Worm (Caenorhabditis elegans) whole organism, late embryonic: ENCODE results near the gene hpo-15.

Experiments
- ama-1 ChIP-seq: fragments of 150-350 bp; optimal IDR thresholded peaks from 2 replicates; lab custom pipeline; 2014
- ceh-48 ChIP-seq: sonication (generic microtip); optimal IDR thresholded peaks from 2 replicates; lab custom pipeline; 2016; ENCODE audit warnings: missing genetic modification characterization, inconsistent platforms, missing compliant biosample characterization
- fkh-10 ChIP-seq: fragments of 150-350 bp; optimal IDR thresholded peaks from 2 replicates; lab custom pipeline; 2014; ENCODE audit warnings: missing biosample characterization, missing genetic modification reagents, missing genetic modification characterization
- gmeb-2 ChIP-seq: sonication (generic microtip); optimal IDR thresholded peaks from 2 replicates; lab custom pipeline; 2016; ENCODE audit warnings: missing genetic modification characterization, inconsistent platforms, missing compliant biosample characterization
- hlh-8 ChIP-seq: sonication (generic microtip); optimal IDR thresholded peaks from 2 replicates; lab custom pipeline; 2016; ENCODE audit warnings: missing genotype, missing genetic modification characterization, missing compliant biosample characterization
- lin-11 ChIP-seq: fragments of 200-800 bp; sonication (Bioruptor generic); optimal IDR thresholded peaks from 2 replicates; lab custom pipeline; 2018; ENCODE audit warnings: mild to moderate bottlenecking, missing genetic modification characterization, missing compliant biosample characterization
- nfya-1 ChIP-seq: sonication (generic microtip); optimal IDR thresholded peaks from 2 replicates; lab custom pipeline; 2017; ENCODE audit warnings: missing genetic modification characterization, mild to moderate bottlenecking, missing compliant biosample characterization, antibody characterized with exemption, moderate library complexity
- odd-2 ChIP-seq: sonication (generic microtip); optimal IDR thresholded peaks from 2 replicates; lab custom pipeline; 2017; ENCODE audit warnings: antibody characterized with exemption, mild to moderate bottlenecking, missing genetic modification characterization, missing compliant biosample characterization
- pag-3 ChIP-seq: sonication (generic microtip); optimal IDR thresholded peaks from 2 replicates; lab custom pipeline; 2016; ENCODE audit warnings: missing compliant biosample characterization, missing genetic modification characterization, borderline replicate concordance
- pha-2 ChIP-seq: sonication (generic microtip); optimal IDR thresholded peaks from 2 replicates; lab custom pipeline; 2017; ENCODE audit warnings: mild to moderate bottlenecking, missing genetic modification characterization, missing compliant biosample characterization
- pros-1 ChIP-seq: fragments of 150-350 bp; optimal IDR thresholded peaks from 2 replicates; lab custom pipeline; 2014; ENCODE audit warnings: missing biosample characterization, missing genetic modification reagents, missing genetic modification characterization
- rnt-1 ChIP-seq: sonication (generic microtip); optimal IDR thresholded peaks from 2 replicates; lab custom pipeline; 2016; ENCODE audit warnings: missing genetic modification characterization, missing compliant biosample characterization
- sox-4 ChIP-seq: sonication (generic microtip); optimal IDR thresholded peaks from 2 replicates; lab custom pipeline; 2017; ENCODE audit warnings: mild to moderate bottlenecking, missing genetic modification characterization, inconsistent platforms, missing compliant biosample characterization
- syd-9 ChIP-seq: sonication (generic microtip); optimal IDR thresholded peaks from 2 replicates; lab custom pipeline; 2016; ENCODE audit warnings: mild to moderate bottlenecking, missing genetic modification characterization, moderate library complexity, missing compliant biosample characterization

DNA sequence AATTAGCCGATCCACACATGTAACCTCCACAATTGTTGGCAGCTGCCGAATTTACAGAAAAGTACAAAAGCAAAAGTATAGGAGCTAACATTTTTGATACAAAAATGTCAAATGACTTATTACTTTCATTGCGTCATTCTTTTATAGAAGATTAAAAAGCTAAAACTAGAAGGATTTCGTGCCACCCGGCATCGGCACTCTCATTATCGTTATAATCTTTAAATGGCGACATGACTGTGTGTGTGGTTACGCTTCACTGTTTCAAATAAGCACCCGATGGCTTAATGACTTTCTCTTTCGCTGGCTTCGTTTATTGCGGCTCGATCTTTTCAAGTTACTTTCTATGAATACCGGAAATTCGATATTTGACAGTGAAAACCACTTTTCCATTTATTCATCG is 20.1 kb upstream of the hpo-15 start, which contains the start of gene grl-1:
- TF ChIP-seq odd-2 (tag; lab: Kevin White, UChicago), result no peak
- no peak for TF ChIP-seq nfya-1 (tag; lab: Kevin White, UChicago)
- no peak for TF ChIP-seq ama-1 (lab: Kevin White, UChicago)
- TF ChIP-seq hlh-8 (tag; lab: Kevin White, UChicago), result no peak
- no peak for TF ChIP-seq syd-9 (tag; lab: Kevin White, UChicago)
- TF ChIP-seq lin-11 (tag; lab: Kevin White, UChicago), result no peak
- no peak for TF ChIP-seq fkh-10 (GFP tag; lab: Kevin White, UChicago)
- no peak for TF ChIP-seq ceh-48 (tag; lab: Kevin White, UChicago)
- no peak for TF ChIP-seq gmeb-2
- no peak for TF ChIP-seq pros-1 (tag; lab: Kevin White, UChicago)
- no peak for TF ChIP-seq rnt-1 (tag; lab: Kevin White, UChicago)
- TF ChIP-seq pag-3 (tag; lab: Kevin White, UChicago), result no peak
- no peak for TF ChIP-seq pha-2 (tag; lab: Kevin White, UChicago)
- TF ChIP-seq sox-4 (tag; lab: Kevin White, UChicago), result no peak
